Worm (Caenorhabditis elegans) whole organism, L1 larva: Measurements from ENCODE around the gene glb-33.

ENCODE experiments used
- C16A3.4 ChIP-seq: fragments of 150-350 bp; optimal IDR thresholded peaks from 2 replicates; lab custom pipeline; 2014; ENCODE audit warnings: missing biosample characterization, missing genetic modification characterization
- blmp-1 ChIP-seq: fragments of 150-350 bp; optimal IDR thresholded peaks from 2 replicates; lab custom pipeline; 2014; ENCODE audit warnings: missing biosample characterization, missing genetic modification characterization
- dpl-1 ChIP-seq, 3 experiments: fragments of 150-350 bp in 2 of 3; sonication (generic microtip) in 1 of 3; optimal IDR thresholded peaks; 2 replicates each; lab custom pipeline; 2014 to 2017; ENCODE audit warnings: missing biosample characterization in 3 of 3, missing genetic modification characterization in 3 of 3, missing genetic modification reagents in 3 of 3
- elt-3 ChIP-seq, 6 experiments: fragments of 150-350 bp in 1 of 6; sonication (generic microtip); optimal IDR thresholded peaks; 2 replicates each; lab custom pipeline; 2017 to 2018; ENCODE audit warnings: missing biosample characterization in 6 of 6, missing genetic modification characterization in 6 of 6, inconsistent platforms in 1 of 6
- ets-5 ChIP-seq: fragments of 200-800 bp; sonication (Bioruptor generic); IDR thresholded peaks from 2 replicates; pipeline ENCODE4 v1.3.6; 2022; ENCODE audit warnings: missing genetic modification characterization, missing compliant biosample characterization
- isw-1 ChIP-seq: fragments of 200-800 bp; sonication (Bioruptor generic); IDR thresholded peaks from 2 replicates; pipeline ENCODE4 v1.3.6; 2022; ENCODE audit warnings: missing genetic modification characterization, missing compliant biosample characterization
- lin-35 ChIP-seq, 2 experiments: fragments of 150-350 bp; optimal IDR thresholded peaks; 2 replicates each; lab custom pipeline; 2014; ENCODE audit warnings: missing biosample characterization in 2 of 2, missing genetic modification characterization in 2 of 2, missing genetic modification reagents in 2 of 2
- mab-9 ChIP-seq: fragments of 200-800 bp; sonication (Bioruptor generic); IDR thresholded peaks from 2 replicates; pipeline ENCODE4 v1.3.6; 2022; ENCODE audit warnings: missing genetic modification reagents, missing genetic modification characterization, missing compliant biosample characterization
- nhr-11 ChIP-seq: fragments of 150-350 bp; optimal IDR thresholded peaks from 2 replicates; lab custom pipeline; 2014; ENCODE audit warnings: missing biosample characterization, missing genetic modification characterization
- nhr-12 ChIP-seq: sonication (generic microtip); optimal IDR thresholded peaks from 2 replicates; lab custom pipeline; 2017; ENCODE audit warnings: missing biosample characterization, missing genetic modification characterization
- nhr-47 ChIP-seq: sonication (generic microtip); optimal IDR thresholded peaks from 2 replicates; lab custom pipeline; 2016; ENCODE audit warnings: mild to moderate bottlenecking, missing genetic modification characterization, moderate library complexity, missing compliant biosample characterization
- nhr-76 ChIP-seq: sonication (generic microtip); optimal IDR thresholded peaks from 2 replicates; lab custom pipeline; 2017; ENCODE audit warnings: missing biosample characterization, missing genetic modification characterization
- sup-37 ChIP-seq: fragments of 200-800 bp; sonication (Bioruptor generic); optimal IDR thresholded peaks from 2 replicates; lab custom pipeline; 2018; ENCODE audit warnings: mild to moderate bottlenecking, missing genetic modification characterization, missing compliant biosample characterization
- unc-130 ChIP-seq: fragments of 150-350 bp; optimal IDR thresholded peaks from 2 replicates; lab custom pipeline; 2017; ENCODE audit warnings: missing biosample characterization, missing genetic modification characterization, inconsistent platforms
- unc-62 ChIP-seq: fragments of 150-350 bp; optimal IDR thresholded peaks from 2 replicates; lab custom pipeline; 2014; ENCODE audit warnings: missing biosample characterization, missing genetic modification reagents, missing genetic modification characterization
- unc-86 ChIP-seq: sonication (generic microtip); optimal IDR thresholded peaks from 2 replicates; lab custom pipeline; 2016; ENCODE audit warnings: missing genetic modification characterization, missing compliant biosample characterization
- xbp-1 ChIP-seq: sonication (generic microtip); optimal IDR thresholded peaks from 2 replicates; lab custom pipeline; 2016; ENCODE audit warnings: missing genetic modification characterization, missing compliant biosample characterization
- zag-1 ChIP-seq: fragments of 150-350 bp; optimal IDR thresholded peaks from 2 replicates; lab custom pipeline; 2014; ENCODE audit warnings: missing biosample characterization, missing genetic modification characterization
- ztf-4 ChIP-seq: fragments of 150-350 bp; optimal IDR thresholded peaks from 2 replicates; lab custom pipeline; 2014; ENCODE audit warnings: missing biosample characterization, missing genetic modification characterization

Gene glb-33

ce11 chrV:1390415-1390814 is 38.5 kb downstream of the glb-33 start (continued):
- no peak for TF ChIP-seq sup-37 (GFP tag; lab: Kevin White, UChicago)
- TF ChIP-seq unc-130 (tag; lab: Kevin White, UChicago), result no peak
- TF ChIP-seq nhr-12 (tag; lab: Kevin White, UChicago), result no peak
- TF ChIP-seq ets-5, result no peak
- no peak for TF ChIP-seq mab-9 (GFP tag; lab: Robert Waterston, UW)
- no peak for TF ChIP-seq nhr-11 (tag; lab: Kevin White, UChicago)
- no peak for TF ChIP-seq nhr-76 (tag; lab: Kevin White, UChicago)
- TF ChIP-seq nhr-47 (tag; lab: Kevin White, UChicago), result no peak
- no peak for TF ChIP-seq xbp-1
- no peak for TF ChIP-seq C16A3.4 (tag; lab: Kevin White, UChicago)
- TF ChIP-seq unc-62 (GFP tag; lab: Kevin White, UChicago), result no peak
- peak in 1 of 2 experiments; percentile 34 for TF ChIP-seq lin-35 (GFP tag; optimal IDR thresholded peaks at IDR 0.05; lab: Kevin White, UChicago)
- no peak for TF ChIP-seq ztf-4 (tag; lab: Kevin White, UChicago)
- TF ChIP-seq dpl-1 (GFP tag; optimal IDR thresholded peaks at IDR 0.05; lab: Kevin White, UChicago), result peak in 1 of 3 experiments; percentile 15
- TF ChIP-seq blmp-1 (tag; lab: Kevin White, UChicago), result peak; percentile 21

ce11 chrV:1392900-1393299 is 41.0 kb downstream of the glb-33 start, which contains the start of gene Y75B7AR.1:
Gene Y75B7AR.1, minus strand, starts transcription at chrV:1393000.
- TF ChIP-seq isw-1, result no peak
- TF ChIP-seq unc-86 (tag; lab: Kevin White, UChicago), result no peak
- TF ChIP-seq elt-3 (tag; optimal IDR thresholded peaks at IDR 0.05; lab: Kevin White, UChicago), result no peak
- no peak for TF ChIP-seq zag-1 (tag; lab: Kevin White, UChicago)
